Fruit fly (Drosophila melanogaster) whole organism, embryonic: Measurements from ENCODE around the gene CG3702.
A peak's percentile ranks its signal among the peaks of the same experiment; 100 is the strongest.

Source experiments
- B-H1 ChIP-seq: fragments of 200-800 bp; sonication (Bioruptor generic); IDR thresholded peaks from 3 replicates; pipeline ENCODE4 v1.3.6; 2022; ENCODE audit warnings: missing biosample characterization, missing genetic modification characterization
- Blimp-1 ChIP-seq: fragments of 200-800 bp; sonication (Bioruptor generic); optimal IDR thresholded peaks from 3 replicates; lab custom pipeline; 2018; ENCODE audit warnings: missing biosample characterization, missing genetic modification characterization, mild to moderate bottlenecking, moderate library complexity, missing genetic modification reagents
- CG11504 ChIP-seq: fragments of 200-800 bp; sonication (Bioruptor generic); optimal IDR thresholded peaks from 3 replicates; lab custom pipeline; 2019; ENCODE audit warnings: missing biosample characterization, mild to moderate bottlenecking, missing genetic modification characterization, moderate library complexity
- CG12104 ChIP-seq: fragments of 200-800 bp; sonication (Bioruptor generic); optimal IDR thresholded peaks from 3 replicates; lab custom pipeline; 2016; ENCODE audit warnings: missing biosample characterization, missing genetic modification characterization
- CG13775 ChIP-seq: fragments of 200-800 bp; sonication (Bioruptor generic); optimal IDR thresholded peaks from 3 replicates; lab custom pipeline; 2017; ENCODE audit warnings: missing biosample characterization, mild to moderate bottlenecking, missing genetic modification characterization
- CG14014 ChIP-seq: fragments of 200-800 bp; sonication (Bioruptor generic); IDR thresholded peaks from 2 replicates; pipeline ENCODE4 v1.3.6; 2022; ENCODE audit warnings: missing biosample characterization, missing genetic modification characterization
- CG14710 ChIP-seq: fragments of 200-800 bp; sonication (Bioruptor generic); optimal IDR thresholded peaks from 3 replicates; lab custom pipeline; 2019; ENCODE audit warnings: missing biosample characterization, mild to moderate bottlenecking, missing genetic modification characterization, moderate library complexity
- CG1529 ChIP-seq: fragments of 200-800 bp; sonication (Bioruptor generic); optimal IDR thresholded peaks from 3 replicates; lab custom pipeline; 2018; ENCODE audit warnings: missing biosample characterization, missing genetic modification characterization
- CG16779 ChIP-seq: fragments of 200-800 bp; sonication (Bioruptor generic); IDR thresholded peaks from 2 replicates; pipeline ENCODE4 v1.3.6; 2022; ENCODE audit warnings: missing biosample characterization, missing genetic modification characterization
- CG3065 ChIP-seq: fragments of 200-800 bp; sonication (Bioruptor generic); optimal IDR thresholded peaks from 2 replicates; lab custom pipeline; 2016; ENCODE audit warnings: missing biosample characterization, missing genetic modification characterization
- CG3163 ChIP-seq: fragments of 200-800 bp; sonication (Bioruptor generic); optimal IDR thresholded peaks from 3 replicates; lab custom pipeline; 2016; ENCODE audit warnings: missing biosample characterization, missing genetic modification characterization
- CG32532 ChIP-seq: fragments of 200-800 bp; sonication (Bioruptor generic); IDR thresholded peaks from 2 replicates; pipeline ENCODE4 v1.3.6; 2022; ENCODE audit warnings: missing biosample characterization, missing genetic modification characterization
- CG34224 ChIP-seq: fragments of 200-800 bp; sonication (Bioruptor generic); IDR thresholded peaks from 3 replicates; pipeline ENCODE4 v1.3.6; 2022; ENCODE audit warnings: missing biosample characterization, missing genetic modification characterization; ENCODE audit not compliant: partially characterized antibody
- CG4617 ChIP-seq: fragments of 200-800 bp; sonication (Bioruptor generic); optimal IDR thresholded peaks from 3 replicates; lab custom pipeline; 2016; ENCODE audit warnings: missing biosample characterization, missing genetic modification characterization, borderline replicate concordance
- CG5245 ChIP-seq: fragments of 200-800 bp; sonication (Bioruptor generic); optimal IDR thresholded peaks from 3 replicates; lab custom pipeline; 2016; ENCODE audit warnings: missing biosample characterization, missing genetic modification characterization
- CG6272 ChIP-seq: fragments of 200-800 bp; sonication (Bioruptor generic); IDR thresholded peaks from 2 replicates; pipeline ENCODE4 v1.3.6; 2022; ENCODE audit warnings: missing biosample characterization, missing genetic modification characterization
- CG6791 ChIP-seq: fragments of 200-800 bp; sonication (Bioruptor generic); IDR thresholded peaks from 3 replicates; pipeline ENCODE4 v1.3.6; 2022; ENCODE audit warnings: missing biosample characterization, missing genetic modification characterization; ENCODE audit not compliant: partially characterized antibody
- CG7357 ChIP-seq: fragments of 200-800 bp; sonication (Bioruptor generic); IDR thresholded peaks from 3 replicates; pipeline ENCODE4 v1.3.6; 2022; ENCODE audit warnings: missing biosample characterization, missing genetic modification characterization
- CG9437 ChIP-seq: fragments of 200-800 bp; sonication (Bioruptor generic); optimal IDR thresholded peaks from 2 replicates; lab custom pipeline; 2018; ENCODE audit warnings: missing biosample characterization, mild to moderate bottlenecking, missing genetic modification characterization
- CG9876 ChIP-seq: fragments of 200-800 bp; sonication (Bioruptor generic); optimal IDR thresholded peaks from 2 replicates; lab custom pipeline; 2016; ENCODE audit warnings: missing biosample characterization, missing genetic modification characterization
- Chrac-16 ChIP-seq: fragments of 200-800 bp; sonication (Bioruptor generic); optimal IDR thresholded peaks from 3 replicates; lab custom pipeline; 2016; ENCODE audit warnings: missing biosample characterization, missing genetic modification characterization
- D19B ChIP-seq: fragments of 200-800 bp; sonication (Bioruptor generic); optimal IDR thresholded peaks from 2 replicates; lab custom pipeline; 2017; ENCODE audit warnings: missing biosample characterization, mild to moderate bottlenecking, missing genetic modification characterization
- Dip2 ChIP-seq: fragments of 200-800 bp; sonication (Bioruptor generic); IDR thresholded peaks from 2 replicates; pipeline ENCODE4 v1.3.6; 2022; ENCODE audit warnings: missing biosample characterization, missing genetic modification characterization
- Fer3 ChIP-seq: fragments of 200-800 bp; sonication (Bioruptor generic); optimal IDR thresholded peaks from 2 replicates; lab custom pipeline; 2018; ENCODE audit warnings: missing biosample characterization, mild to moderate bottlenecking, missing genetic modification characterization, moderate library complexity
- Hey ChIP-seq: fragments of 200-800 bp; sonication (Bioruptor generic); optimal IDR thresholded peaks from 3 replicates; lab custom pipeline; 2018; ENCODE audit warnings: missing biosample characterization, mild to moderate bottlenecking, missing genetic modification characterization
- Hmr ChIP-seq: fragments of 200-800 bp; sonication (Bioruptor generic); optimal IDR thresholded peaks from 3 replicates; lab custom pipeline; 2017; ENCODE audit warnings: mild to moderate bottlenecking, missing biosample characterization, missing genetic modification reagents, missing genetic modification characterization
- Lhr ChIP-seq: fragments of 200-800 bp; sonication (Bioruptor generic); optimal IDR thresholded peaks from 3 replicates; lab custom pipeline; 2017; ENCODE audit warnings: mild to moderate bottlenecking, missing biosample characterization, missing genetic modification reagents, missing genetic modification characterization
- NFAT ChIP-seq: fragments of 200-800 bp; sonication (Bioruptor generic); IDR thresholded peaks from 2 replicates; pipeline ENCODE4 v1.3.6; 2022; ENCODE audit warnings: missing biosample characterization, missing genetic modification characterization
- NfI ChIP-seq: fragments of 200-800 bp; sonication (Bioruptor generic); optimal IDR thresholded peaks from 3 replicates; lab custom pipeline; 2018; ENCODE audit warnings: missing biosample characterization, mild to moderate bottlenecking, missing genetic modification characterization, moderate library complexity
- Oaz ChIP-seq: fragments of 200-800 bp; sonication (Bioruptor generic); IDR thresholded peaks from 2 replicates; pipeline ENCODE4 v1.3.6; 2022; ENCODE audit warnings: missing biosample characterization, missing genetic modification characterization
- Pdp1 ChIP-seq, 2 experiments: fragments of 200-800 bp; sonication (Bioruptor generic); optimal IDR thresholded peaks; 3 replicates each; lab custom pipeline; 2016; ENCODE audit warnings: missing biosample characterization in 2 of 2, missing genetic modification characterization in 2 of 2, mild to moderate bottlenecking in 1 of 2, moderate library complexity in 1 of 2
- Scr ChIP-seq: fragments of 200-800 bp; sonication (Bioruptor generic); IDR thresholded peaks from 2 replicates; pipeline ENCODE4 v1.3.6; 2022; ENCODE audit warnings: missing biosample characterization, missing genetic modification characterization; ENCODE audit not compliant: partially characterized antibody
- YL-1 ChIP-seq: fragments of 200-800 bp; sonication (Bioruptor generic); optimal IDR thresholded peaks from 3 replicates; lab custom pipeline; 2017; ENCODE audit warnings: missing biosample characterization, mild to moderate bottlenecking, missing genetic modification characterization
- chif ChIP-seq, 2 experiments: fragments of 200-800 bp; sonication (Bioruptor generic); optimal IDR thresholded peaks; 3 replicates each; lab custom pipeline; 2016; ENCODE audit warnings: missing biosample characterization in 2 of 2, missing genetic modification characterization in 2 of 2
- chm ChIP-seq: fragments of 200-800 bp; sonication (Bioruptor generic); IDR thresholded peaks from 2 replicates; pipeline ENCODE4 v1.3.6; 2022; ENCODE audit warnings: missing biosample characterization, missing genetic modification characterization
- emc ChIP-seq: fragments of 200-800 bp; sonication (Bioruptor generic); optimal IDR thresholded peaks from 2 replicates; lab custom pipeline; 2016; ENCODE audit warnings: missing biosample characterization, missing genetic modification characterization
- gsb-n ChIP-seq: fragments of 200-800 bp; sonication (Bioruptor generic); optimal IDR thresholded peaks from 3 replicates; lab custom pipeline; 2018; ENCODE audit warnings: missing biosample characterization, mild to moderate bottlenecking, missing genetic modification characterization
- ham ChIP-seq: fragments of 200-800 bp; sonication (Bioruptor generic); IDR thresholded peaks from 2 replicates; pipeline ENCODE4 v1.3.6; 2022; ENCODE audit warnings: missing biosample characterization, missing genetic modification characterization
- insv ChIP-seq, 2 experiments: fragments of 200-800 bp; sonication (Bioruptor generic); optimal IDR thresholded peaks; 3 replicates each; lab custom pipeline; 2016 to 2018; ENCODE audit warnings: missing biosample characterization in 2 of 2, missing genetic modification characterization in 2 of 2
- jumu ChIP-seq: fragments of 200-800 bp; sonication (Bioruptor generic); optimal IDR thresholded peaks from 3 replicates; lab custom pipeline; 2016; ENCODE audit warnings: missing biosample characterization, missing genetic modification characterization
- kni ChIP-seq: fragments of 200-800 bp; sonication (Bioruptor generic); optimal IDR thresholded peaks from 3 replicates; lab custom pipeline; 2017; ENCODE audit warnings: mild to moderate bottlenecking, missing biosample characterization, missing genetic modification reagents, missing genetic modification characterization
- lbe ChIP-seq: fragments of 200-800 bp; sonication (Bioruptor generic); optimal IDR thresholded peaks from 2 replicates; lab custom pipeline; 2016; ENCODE audit warnings: missing biosample characterization, mild to moderate bottlenecking, missing genetic modification characterization
- lilli ChIP-seq: fragments of 200-800 bp; sonication (Bioruptor generic); optimal IDR thresholded peaks from 3 replicates; lab custom pipeline; 2016; ENCODE audit warnings: missing biosample characterization, missing genetic modification characterization
- mam ChIP-seq: fragments of 200-800 bp; sonication (Bioruptor generic); optimal IDR thresholded peaks from 3 replicates; lab custom pipeline; 2016; ENCODE audit warnings: missing biosample characterization, missing genetic modification characterization
- pho ChIP-seq: fragments of 200-800 bp; sonication (Bioruptor generic); optimal IDR thresholded peaks from 2 replicates; lab custom pipeline; 2016; ENCODE audit warnings: missing biosample characterization, missing genetic modification characterization
- row ChIP-seq: fragments of 200-800 bp; sonication (Bioruptor generic); IDR thresholded peaks from 3 replicates; pipeline ENCODE4 v1.3.6; 2022; ENCODE audit warnings: missing biosample characterization, missing genetic modification characterization
- slbo ChIP-seq: fragments of 200-800 bp; sonication (Bioruptor generic); IDR thresholded peaks from 2 replicates; pipeline ENCODE4 v1.3.6; 2022; ENCODE audit warnings: missing biosample characterization, missing genetic modification characterization
- sug ChIP-seq: fragments of 200-800 bp; optimal IDR thresholded peaks from 2 replicates; lab custom pipeline; 2019; ENCODE audit warnings: missing biosample characterization, mild to moderate bottlenecking, missing genetic modification characterization, moderate library complexity
- tll ChIP-seq, 2 experiments: fragments of 200-800 bp in 1 of 2; fragments of >200 bp in 1 of 2; sonication (Bioruptor generic) in 1 of 2; optimal IDR thresholded peaks; 2 replicates each; lab custom pipeline; 2017 to 2019; ENCODE audit warnings: missing biosample characterization in 2 of 2, missing genetic modification characterization in 2 of 2, mild to moderate bottlenecking in 1 of 2, moderate library complexity in 1 of 2
- usp ChIP-seq: fragments of >200 bp; optimal IDR thresholded peaks from 2 replicates; lab custom pipeline; 2017; ENCODE audit warnings: missing biosample characterization, missing genetic modification characterization
- zfh2 ChIP-seq: fragments of 200-800 bp; sonication (Bioruptor generic); optimal IDR thresholded peaks from 2 replicates; lab custom pipeline; 2016; ENCODE audit warnings: missing biosample characterization, missing genetic modification characterization

Gene CG3702

DNA sequence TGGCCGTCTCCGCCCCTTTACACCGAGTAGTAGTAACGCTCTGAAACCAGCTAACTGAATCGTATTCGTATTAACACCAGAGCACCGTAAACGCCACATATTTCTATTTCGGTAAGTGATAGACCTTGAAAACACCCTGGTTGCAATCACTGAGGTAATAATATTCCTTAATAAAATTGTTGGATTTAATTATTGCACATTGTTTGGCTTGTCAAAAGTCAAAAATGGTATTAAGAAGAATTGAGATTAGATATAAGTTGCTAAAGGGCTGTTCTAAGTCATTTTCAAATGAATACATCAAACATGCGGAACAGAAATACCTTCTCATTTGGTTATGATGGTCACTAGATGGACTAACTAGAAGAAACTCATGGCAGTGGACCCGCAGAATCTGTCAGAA is 8.1 kb downstream of the CG3702 start:
- TF ChIP-seq CG12104 (no peak), gsb-n (peak; percentile 44), jumu (GFP tag; lab: Kevin White, UChicago) (peak; percentile 20), CG14710 (tag; lab: Kevin White, UChicago) (peak; percentile 1), CG9876 (no peak), ham (GFP tag; lab: Robert Waterston, UW) (no peak), Hey (tag; lab: Kevin White, UChicago) (no peak), CG5245 (GFP tag; lab: Kevin White, UChicago) (no peak), CG32532 (GFP tag; lab: Robert Waterston, UW) (peak; percentile 26; the same call in 1 of the 2 replicates), CG3065 (GFP tag; lab: Kevin White, UChicago) (no peak), sug (tag; lab: Kevin White, UChicago) (no peak), pho (peak; percentile 1), CG7357 (no peak), CG3163 (no peak), CG14014 (GFP tag; lab: Robert Waterston, UW) (no peak), slbo (GFP tag; lab: Robert Waterston, UW) (no peak), CG1529 (no peak), CG16779 (GFP tag; lab: Robert Waterston, UW) (no peak), mam (GFP tag; lab: Kevin White, UChicago) (no peak), Oaz (GFP tag; lab: Robert Waterston, UW) (no peak), usp (GFP tag; lab: Kevin White, UChicago) (no peak), Dip2 (GFP tag; lab: Robert Waterston, UW) (no peak), Scr (GFP tag; lab: Robert Waterston, UW) (no peak), Blimp-1 (GFP tag; lab: Kevin White, UChicago) (peak; percentile 31), Hmr (peak; percentile 5), row (GFP tag; lab: Robert Waterston, UW) (peak; percentile 57; the same call in 2 of the 3 replicates), YL-1 (GFP tag; lab: Kevin White, UChicago) (no peak), Lhr (no peak), CG6272 (GFP tag; lab: Robert Waterston, UW) (no peak), Pdp1 (GFP tag; optimal IDR thresholded peaks at IDR 0.05; lab: Kevin White, UChicago) (peak in 1 of 2 experiments; percentile 11), Fer3 (tag; lab: Kevin White, UChicago) (no peak), CG9437 (GFP tag; lab: Kevin White, UChicago) (peak; percentile 12), kni (GFP tag; lab: Kevin White, UChicago) (peak; percentile 16), D19B (peak; percentile 94), zfh2 (GFP tag; lab: Kevin White, UChicago) (peak; percentile 10), lilli (GFP tag; lab: Kevin White, UChicago) (peak; percentile 27), CG4617 (GFP tag; lab: Kevin White, UChicago) (no peak), CG13775 (GFP tag; lab: Kevin White, UChicago) (peak; percentile 18), CG11504 (no peak), NFAT (GFP tag; lab: Robert Waterston, UW) (peak; percentile 26; the same call in 1 of the 2 replicates), NfI (no peak), chm (GFP tag; lab: Robert Waterston, UW) (no peak), CG6791 (GFP tag; lab: Robert Waterston, UW) (no peak), chif (GFP tag; optimal IDR thresholded peaks at IDR 0.05; lab: Kevin White, UChicago) (peak in 1 of 2 experiments; percentile 22), emc (no peak), tll (GFP tag; optimal IDR thresholded peaks at IDR 0.05; lab: Kevin White, UChicago) (no peak), B-H1 (GFP tag; lab: Robert Waterston, UW) (no peak), insv (GFP tag; optimal IDR thresholded peaks at IDR 0.05; lab: Kevin White, UChicago) (no peak), CG34224 (GFP tag; lab: Robert Waterston, UW) (no peak), Chrac-16 (peak; percentile 9), lbe (no peak)
